Worm (Caenorhabditis elegans) whole organism, early embryonic: Measurements from ENCODE around the gene C09G9.5.

Experiments used
- F13C5.2 ChIP-seq: sonication (generic microtip); optimal IDR thresholded peaks from 2 replicates; lab custom pipeline; 2017; ENCODE audit warnings: mild to moderate bottlenecking, missing genetic modification characterization, inconsistent platforms, missing compliant biosample characterization
- ama-1 ChIP-seq: fragments of 150-350 bp; optimal IDR thresholded peaks from 2 replicates; lab custom pipeline; 2014
- ceh-36 ChIP-seq: sonication (generic microtip); optimal IDR thresholded peaks from 2 replicates; lab custom pipeline; 2016; ENCODE audit warnings: missing genetic modification characterization, inconsistent platforms, missing compliant biosample characterization
- pes-1 ChIP-seq: fragments of 200-800 bp; sonication (Bioruptor generic); IDR thresholded peaks from 2 replicates; pipeline ENCODE4 v1.3.6; 2022; ENCODE audit warnings: missing genetic modification reagents, missing genetic modification characterization, missing compliant biosample characterization
- tbx-11 ChIP-seq: fragments of 200-800 bp; sonication (Bioruptor generic); IDR thresholded peaks from 2 replicates; pipeline ENCODE4 v1.3.6; 2022; ENCODE audit warnings: missing genetic modification characterization, missing compliant biosample characterization
- tbx-37 ChIP-seq: fragments of 200-800 bp; sonication (Bioruptor generic); conservative IDR thresholded peaks from 2 replicates; pipeline ENCODE4 v1.3.6; 2022; ENCODE audit warnings: missing genetic modification reagents, missing genetic modification characterization, missing compliant biosample characterization
- tra-4 ChIP-seq: sonication (generic microtip); optimal IDR thresholded peaks from 2 replicates; lab custom pipeline; 2017; ENCODE audit warnings: missing genetic modification characterization, missing compliant biosample characterization

DNA sequence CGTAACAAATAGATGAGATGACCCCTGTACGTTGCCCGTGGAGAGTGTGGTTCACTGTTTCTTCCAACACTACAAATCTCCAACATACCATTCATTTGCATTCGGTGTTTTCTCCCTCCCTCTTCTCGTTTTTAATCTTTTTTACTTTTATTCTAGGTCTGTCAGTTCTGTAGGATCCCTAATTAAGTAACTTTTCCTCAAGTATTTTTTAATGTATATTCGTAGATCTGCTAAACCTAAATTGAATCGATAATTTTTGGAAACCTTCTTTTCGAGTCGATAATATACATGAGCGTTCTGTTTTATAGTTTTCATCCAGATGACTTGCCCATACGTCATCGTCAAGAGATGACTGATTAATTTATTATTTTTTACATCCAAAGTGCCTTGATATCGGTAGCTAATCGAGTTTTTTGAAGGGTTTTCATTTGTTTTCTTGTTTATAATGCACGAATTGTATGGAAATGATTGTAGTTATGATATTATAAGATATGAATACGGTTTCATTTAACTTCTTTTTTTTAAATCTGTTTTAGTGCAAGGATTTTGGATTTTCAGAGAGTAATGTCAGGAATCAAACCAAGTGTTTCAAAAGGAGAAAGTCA is 46.1 kb upstream of the C09G9.5 start, which contains the start of the genes T28C6.11 and T11B7.1:
- TF ChIP-seq ama-1 (lab: Kevin White, UChicago) (no peak), ceh-36 (tag; lab: Kevin White, UChicago) (no peak), F13C5.2 (no peak), tbx-11 (GFP tag; lab: Robert Waterston, UW) (no peak), tbx-37 (no peak), pes-1 (GFP tag; lab: Robert Waterston, UW) (no peak), tra-4 (tag; lab: Kevin White, UChicago) (no peak)
